Worm (Caenorhabditis elegans) whole organism, late embryonic: ENCODE data around the gene str-193.

Experiments used
- F13H6.1 ChIP-seq: sonication (generic microtip); optimal IDR thresholded peaks from 2 replicates; lab custom pipeline; 2016; ENCODE audit warnings: missing genetic modification characterization, missing compliant biosample characterization
- ceh-14 ChIP-seq: sonication (generic microtip); optimal IDR thresholded peaks from 2 replicates; lab custom pipeline; 2016; ENCODE audit warnings: missing genotype, missing genetic modification characterization, missing compliant biosample characterization
- dmd-4 ChIP-seq: sonication (generic microtip); optimal IDR thresholded peaks from 2 replicates; lab custom pipeline; 2016; ENCODE audit warnings: borderline replicate concordance, missing genetic modification characterization, missing compliant biosample characterization
- eyg-1 ChIP-seq: sonication (generic microtip); optimal IDR thresholded peaks from 2 replicates; lab custom pipeline; 2016; ENCODE audit warnings: missing genotype, missing genetic modification characterization, missing compliant biosample characterization
- fax-1 ChIP-seq: sonication (generic microtip); optimal IDR thresholded peaks from 2 replicates; lab custom pipeline; 2016; ENCODE audit warnings: missing genotype, missing genetic modification characterization, missing compliant biosample characterization
- fkh-10 ChIP-seq: fragments of 150-350 bp; optimal IDR thresholded peaks from 2 replicates; lab custom pipeline; 2014; ENCODE audit warnings: missing biosample characterization, missing genetic modification reagents, missing genetic modification characterization
- nhr-11 ChIP-seq: fragments of 150-350 bp; optimal IDR thresholded peaks from 2 replicates; lab custom pipeline; 2014; ENCODE audit warnings: missing biosample characterization, missing genetic modification characterization
- pqm-1 ChIP-seq: sonication (generic microtip); optimal IDR thresholded peaks from 2 replicates; lab custom pipeline; 2016; ENCODE audit warnings: missing genetic modification characterization, missing compliant biosample characterization
- pros-1 ChIP-seq: fragments of 150-350 bp; optimal IDR thresholded peaks from 2 replicates; lab custom pipeline; 2014; ENCODE audit warnings: missing biosample characterization, missing genetic modification reagents, missing genetic modification characterization
- sdc-2 ChIP-seq: sonication (generic microtip); optimal IDR thresholded peaks from 2 replicates; lab custom pipeline; 2016; ENCODE audit warnings: missing genotype, missing genetic modification characterization, missing compliant biosample characterization
- unc-3 ChIP-seq, 2 experiments: fragments of 200-800 bp in 1 of 2; sonication (Bioruptor generic) in 1 of 2; sonication (generic microtip) in 1 of 2; conservative IDR thresholded peaks in 1 of 2; optimal IDR thresholded peaks in 1 of 2; 2 replicates each; pipeline versions ENCODE4 v1.3.6 to Lab custom; 2016 to 2022; ENCODE audit warnings: missing compliant biosample characterization in 2 of 2, missing genetic modification characterization in 2 of 2, missing genetic modification reagents in 1 of 2

ce11 chrV:9824149-9824548 lies 2.5 kb upstream of the str-193 start, which contains the start of gene str-2:
- no peak for TF ChIP-seq ceh-14
- TF ChIP-seq F13H6.1 (tag; lab: Kevin White, UChicago) = no peak
- TF ChIP-seq sdc-2 (tag; lab: Kevin White, UChicago) = no peak
- no peak for TF ChIP-seq eyg-1
- TF ChIP-seq pqm-1 = no peak
- no peak for TF ChIP-seq dmd-4
- TF ChIP-seq nhr-11 (tag; lab: Kevin White, UChicago) = no peak
- TF ChIP-seq unc-3 (GFP tag; conservative IDR thresholded peaks at IDR 0.05; lab: Robert Waterston, UW) = no peak
- TF ChIP-seq unc-3 (tag; optimal IDR thresholded peaks at IDR 0.05; lab: Kevin White, UChicago) = no peak
- no peak for TF ChIP-seq fax-1 (tag; lab: Kevin White, UChicago)
- no peak for TF ChIP-seq fkh-10
- TF ChIP-seq pros-1 (tag; lab: Kevin White, UChicago) = no peak
